Worm (Caenorhabditis elegans) whole organism, young adult: ENCODE measurements around the gene ZC449.1.

Source experiments
- D2030.7 ChIP-seq: fragments of 200-800 bp; sonication (Bioruptor generic); IDR thresholded peaks from 2 replicates; pipeline ENCODE4 v1.3.6; 2022; ENCODE audit warnings: missing genetic modification reagents, missing genetic modification characterization, missing compliant biosample characterization
- F10E7.11 ChIP-seq: sonication (generic microtip); optimal IDR thresholded peaks from 2 replicates; lab custom pipeline; 2017; ENCODE audit warnings: mild to moderate bottlenecking, missing genetic modification characterization, moderate library complexity, missing compliant biosample characterization
- F33H1.4 ChIP-seq: fragments of 200-800 bp; sonication (Bioruptor generic); IDR thresholded peaks from 2 replicates; pipeline ENCODE4 v1.3.6; 2022; ENCODE audit warnings: missing genetic modification reagents, missing genetic modification characterization, missing compliant biosample characterization
- F57C9.4 ChIP-seq: sonication (generic microtip); optimal IDR thresholded peaks from 2 replicates; lab custom pipeline; 2017; ENCODE audit warnings: mild to moderate bottlenecking, missing genetic modification characterization, missing compliant biosample characterization
- K12H6.12 ChIP-seq: fragments of 200-800 bp; sonication (Bioruptor generic); optimal IDR thresholded peaks from 2 replicates; lab custom pipeline; 2018; ENCODE audit warnings: mild to moderate bottlenecking, missing genetic modification characterization, missing compliant biosample characterization
- Y56A3A.18 ChIP-seq: fragments of 200-800 bp; sonication (Bioruptor generic); IDR thresholded peaks from 2 replicates; pipeline ENCODE4 v1.3.6; 2022; ENCODE audit warnings: missing genetic modification reagents, missing genetic modification characterization, missing compliant biosample characterization
- Y67H2A.10 ChIP-seq: fragments of 200-800 bp; sonication (Bioruptor generic); conservative IDR thresholded peaks from 2 replicates; pipeline ENCODE4 v1.3.6; 2022; ENCODE audit warnings: missing genetic modification reagents, missing genetic modification characterization, missing compliant biosample characterization
- ama-1 ChIP-seq, 3 experiments: fragments of 150-350 bp in 1 of 3; sonication (generic microtip) in 2 of 3; optimal IDR thresholded peaks; 2 replicates each; lab custom pipeline; 2014 to 2018; ENCODE audit warnings: missing biosample characterization in 2 of 3, missing genetic modification characterization in 2 of 3, missing genetic modification reagents in 2 of 3
- atf-7 ChIP-seq: sonication (generic microtip); optimal IDR thresholded peaks from 2 replicates; lab custom pipeline; 2017; ENCODE audit warnings: mild to moderate bottlenecking, missing genetic modification characterization, missing compliant biosample characterization
- attf-5 ChIP-seq: fragments of 200-800 bp; sonication (Bioruptor generic); optimal IDR thresholded peaks from 2 replicates; lab custom pipeline; 2018; ENCODE audit warnings: mild to moderate bottlenecking, missing genetic modification characterization, missing compliant biosample characterization
- bed-2 ChIP-seq: fragments of 200-800 bp; sonication (Bioruptor generic); IDR thresholded peaks from 2 replicates; pipeline ENCODE4 v1.3.6; 2022; ENCODE audit warnings: missing genetic modification reagents, missing genetic modification characterization, missing compliant biosample characterization
- ceh-100 ChIP-seq: fragments of 200-800 bp; sonication (Bioruptor generic); IDR thresholded peaks from 2 replicates; pipeline ENCODE4 v1.3.6; 2022; ENCODE audit warnings: missing genetic modification reagents, missing genetic modification characterization, missing compliant biosample characterization
- ceh-91 ChIP-seq: fragments of 200-800 bp; sonication (Bioruptor generic); IDR thresholded peaks from 2 replicates; pipeline ENCODE4 v1.3.6; 2022; ENCODE audit warnings: missing genetic modification reagents, missing genetic modification characterization, missing compliant biosample characterization
- die-1 ChIP-seq: sonication (generic microtip); optimal IDR thresholded peaks from 2 replicates; lab custom pipeline; 2016; ENCODE audit warnings: missing genotype, mild to moderate bottlenecking, missing genetic modification characterization, missing compliant biosample characterization
- efl-1 ChIP-seq: fragments of 150-350 bp; optimal IDR thresholded peaks from 2 replicates; lab custom pipeline; 2014; ENCODE audit warnings: missing biosample characterization, missing genetic modification reagents, missing genetic modification characterization
- egl-44 ChIP-seq: fragments of 200-800 bp; sonication (Bioruptor generic); IDR thresholded peaks from 2 replicates; pipeline ENCODE4 v1.3.6; 2022; ENCODE audit warnings: missing genetic modification reagents, missing genetic modification characterization, missing compliant biosample characterization
- egrh-3 ChIP-seq: fragments of 200-800 bp; sonication (Bioruptor generic); IDR thresholded peaks from 2 replicates; pipeline ENCODE4 v1.3.6; 2022; ENCODE audit warnings: missing genetic modification reagents, missing genetic modification characterization, missing compliant biosample characterization
- let-607 ChIP-seq, 2 experiments: fragments of 200-800 bp in 1 of 2; sonication (Bioruptor generic) in 1 of 2; sonication (generic microtip) in 1 of 2; optimal IDR thresholded peaks; 2 replicates each; lab custom pipeline; 2016 to 2018; ENCODE audit warnings: mild to moderate bottlenecking in 2 of 2, missing compliant biosample characterization in 2 of 2, missing genetic modification characterization in 2 of 2, moderate library complexity in 2 of 2, missing genotype in 1 of 2
- lin-35 ChIP-seq, 3 experiments: fragments of 150-350 bp in 2 of 3; sonication (generic microtip) in 1 of 3; optimal IDR thresholded peaks; 2 replicates each; lab custom pipeline; 2014 to 2018; ENCODE audit warnings: missing biosample characterization in 3 of 3, missing genetic modification characterization in 3 of 3, missing genetic modification reagents in 3 of 3
- lin-40 ChIP-seq: sonication (generic microtip); optimal IDR thresholded peaks from 2 replicates; lab custom pipeline; 2016; ENCODE audit warnings: missing genetic modification characterization, mild to moderate bottlenecking, missing compliant biosample characterization, missing genotype, missing genetic modification reagents
- lir-1 ChIP-seq: fragments of 200-800 bp; sonication (Bioruptor generic); conservative IDR thresholded peaks from 2 replicates; pipeline ENCODE4 v1.3.6; 2022; ENCODE audit warnings: missing genetic modification reagents, missing genetic modification characterization, missing compliant biosample characterization
- lsy-27 ChIP-seq: sonication (generic microtip); optimal IDR thresholded peaks from 2 replicates; lab custom pipeline; 2017; ENCODE audit warnings: missing genetic modification characterization, mild to moderate bottlenecking, missing compliant biosample characterization, antibody characterized with exemption, missing genotype, borderline replicate concordance; ENCODE audit not compliant: insufficient read depth
- mel-28 ChIP-seq: sonication (generic microtip); optimal IDR thresholded peaks from 2 replicates; lab custom pipeline; 2016; ENCODE audit warnings: borderline replicate concordance, mild to moderate bottlenecking, missing genetic modification characterization, missing compliant biosample characterization
- mxl-1 ChIP-seq: sonication (generic microtip); optimal IDR thresholded peaks from 2 replicates; lab custom pipeline; 2016; ENCODE audit warnings: missing genetic modification characterization, missing compliant biosample characterization
- nfyb-1 ChIP-seq: fragments of 200-800 bp; sonication (Bioruptor generic); IDR thresholded peaks from 2 replicates; pipeline ENCODE4 v1.3.6; 2022; ENCODE audit warnings: missing genetic modification reagents, missing genetic modification characterization, missing compliant biosample characterization
- nhr-80 ChIP-seq: sonication (generic microtip); optimal IDR thresholded peaks from 2 replicates; lab custom pipeline; 2016; ENCODE audit warnings: missing genetic modification characterization, missing compliant biosample characterization
- pha-4 ChIP-seq: fragments of 150-350 bp; sonication (generic microtip); optimal IDR thresholded peaks from 2 replicates; lab custom pipeline; 2014; ENCODE audit warnings: missing biosample characterization, missing genetic modification reagents, missing genetic modification characterization
- rcor-1 ChIP-seq: fragments of 200-800 bp; sonication (Bioruptor generic); IDR thresholded peaks from 2 replicates; pipeline ENCODE4 v1.3.6; 2022; ENCODE audit warnings: missing genetic modification reagents, missing genetic modification characterization, missing compliant biosample characterization
- rpc-1 ChIP-seq, 2 experiments: fragments of 150-350 bp in 1 of 2; sonication (generic microtip) in 1 of 2; optimal IDR thresholded peaks; 2 replicates each; lab custom pipeline; 2014 to 2018; ENCODE audit warnings: missing biosample characterization in 1 of 2, missing genetic modification characterization in 1 of 2, missing genetic modification reagents in 1 of 2, missing genotype in 1 of 2
- sea-2 ChIP-seq: fragments of 200-800 bp; sonication (Bioruptor generic); IDR thresholded peaks from 2 replicates; pipeline ENCODE4 v1.3.6; 2022; ENCODE audit warnings: missing genetic modification characterization, missing compliant biosample characterization
- snpc-1.1 ChIP-seq: sonication (generic microtip); optimal IDR thresholded peaks from 2 replicates; lab custom pipeline; 2017; ENCODE audit warnings: missing genetic modification characterization, mild to moderate bottlenecking, missing compliant biosample characterization, antibody characterized with exemption, moderate library complexity, missing genotype, missing genetic modification reagents; ENCODE audit not compliant: insufficient read depth
- snpc-3.4 ChIP-seq: sonication (generic microtip); optimal IDR thresholded peaks from 2 replicates; lab custom pipeline; 2017; ENCODE audit warnings: missing genetic modification characterization, mild to moderate bottlenecking, missing compliant biosample characterization, antibody characterized with exemption, moderate library complexity, missing genotype, missing genetic modification reagents
- tbx-9 ChIP-seq: sonication (generic microtip); optimal IDR thresholded peaks from 2 replicates; lab custom pipeline; 2016; ENCODE audit warnings: borderline replicate concordance, missing genetic modification characterization, inconsistent platforms, missing compliant biosample characterization
- tlf-1 ChIP-seq: fragments of 200-800 bp; sonication (Bioruptor generic); optimal IDR thresholded peaks from 2 replicates; lab custom pipeline; 2018; ENCODE audit warnings: mild to moderate bottlenecking, missing genetic modification characterization, missing compliant biosample characterization
- unc-62 ChIP-seq: fragments of 150-350 bp; optimal IDR thresholded peaks from 2 replicates; lab custom pipeline; 2014; ENCODE audit warnings: missing biosample characterization, missing genetic modification reagents, missing genetic modification characterization
- ztf-18 ChIP-seq: sonication (generic microtip); optimal IDR thresholded peaks from 2 replicates; lab custom pipeline; 2016; ENCODE audit warnings: missing genotype, mild to moderate bottlenecking, missing genetic modification characterization, missing compliant biosample characterization
- ztf-26 ChIP-seq: sonication (generic microtip); optimal IDR thresholded peaks from 2 replicates; lab custom pipeline; 2017; ENCODE audit warnings: missing genetic modification characterization, missing compliant biosample characterization

Gene ZC449.1

ce11 chrX:5024300-5024699, at the start of gene ZC449.1:
Gene ZC449.1, plus strand, starts transcription at chrX:5024420.
- TF ChIP-seq F33H1.4 (GFP tag; lab: Robert Waterston, UW) (no peak), snpc-3.4 (tag; lab: Kevin White, UChicago) (no peak), nfyb-1 (GFP tag; lab: Robert Waterston, UW) (no peak), sea-2 (GFP tag; lab: Robert Waterston, UW) (no peak), Y67H2A.10 (GFP tag; lab: Robert Waterston, UW) (no peak), attf-5 (no peak), mel-28 (tag; lab: Kevin White, UChicago) (no peak), efl-1 (GFP tag; lab: Kevin White, UChicago) (no peak), K12H6.12 (no peak), lsy-27 (tag; lab: Kevin White, UChicago) (no peak), D2030.7 (GFP tag; lab: Robert Waterston, UW) (no peak), ztf-18 (no peak), ceh-91 (GFP tag; lab: Robert Waterston, UW) (no peak), die-1 (no peak), unc-62 (no peak), lir-1 (GFP tag; lab: Robert Waterston, UW) (no peak), snpc-1.1 (no peak), lin-40 (no peak)

- TF ChIP-seq mxl-1 (tag; lab: Kevin White, UChicago) (no peak), ama-1 (optimal IDR thresholded peaks at IDR 0.05; lab: Kevin White, UChicago) (no peak), ama-1 (GFP tag; optimal IDR thresholded peaks at IDR 0.05; lab: Kevin White, UChicago) (no peak), egrh-3 (GFP tag; lab: Robert Waterston, UW) (no peak), tbx-9 (tag; lab: Kevin White, UChicago) (no peak), ztf-26 (tag; lab: Kevin White, UChicago) (no peak), snpc-3.4 (tag; lab: Kevin White, UChicago) (no peak), atf-7 (tag; lab: Kevin White, UChicago) (no peak), bed-2 (GFP tag; lab: Robert Waterston, UW) (no peak), nhr-80 (tag; lab: Kevin White, UChicago) (peak; percentile 84), pha-4 (tag; lab: Kevin White, UChicago) (no peak), rpc-1 (optimal IDR thresholded peaks at IDR 0.05; lab: Kevin White, UChicago) (no peak), rpc-1 (tag; optimal IDR thresholded peaks at IDR 0.05; lab: Kevin White, UChicago) (no peak), lsy-27 (tag; lab: Kevin White, UChicago) (no peak), let-607 (tag; optimal IDR thresholded peaks at IDR 0.05; lab: Kevin White, UChicago) (peak; percentile 90), unc-62 (peak; percentile 41), rcor-1 (GFP tag; lab: Robert Waterston, UW) (no peak)
These were observed 49.7 kb upstream of the ZC449.1 start for ce11 chrX:4974486-4974885.

ce11 chrX:4976530-4976929, 47.7 kb upstream of the ZC449.1 start, which contains the start of gene lfi-1:
Gene lfi-1, plus strand, starts transcription at chrX:4976830.
- TF ChIP-seq unc-62 (no peak), ceh-100 (no peak), Y56A3A.18 (GFP tag; lab: Robert Waterston, UW) (no peak), F57C9.4 (tag; lab: Kevin White, UChicago) (no peak), egl-44 (GFP tag; lab: Robert Waterston, UW) (no peak), tlf-1 (GFP tag; lab: Kevin White, UChicago) (no peak), atf-7 (tag; lab: Kevin White, UChicago) (no peak), lin-35 (GFP tag; optimal IDR thresholded peaks at IDR 0.05; lab: Kevin White, UChicago) (no peak), F10E7.11 (no peak), ceh-91 (GFP tag; lab: Robert Waterston, UW) (no peak)
